Fruit fly (Drosophila melanogaster) whole organism, prepupa: ENCODE results near the gene CG3552.

Experiments used
- Blimp-1 ChIP-seq: fragments of 200-800 bp; sonication (Bioruptor generic); optimal IDR thresholded peaks from 3 replicates; lab custom pipeline; 2017; ENCODE audit warnings: missing biosample characterization, missing genetic modification characterization, mild to moderate bottlenecking, moderate library complexity, missing genetic modification reagents
- CG11294 ChIP-seq: fragments of 200-800 bp; sonication (Bioruptor generic); IDR thresholded peaks from 2 replicates; pipeline ENCODE4 v1.3.6; 2022; ENCODE audit warnings: missing biosample characterization, missing genetic modification characterization
- CG11762 ChIP-seq: fragments of 200-800 bp; sonication (Bioruptor generic); optimal IDR thresholded peaks from 3 replicates; lab custom pipeline; 2016; ENCODE audit warnings: missing biosample characterization, missing genetic modification characterization; ENCODE audit not compliant: insufficient read depth
- CG11902 ChIP-seq: fragments of 200-800 bp; sonication (Bioruptor generic); optimal IDR thresholded peaks from 3 replicates; lab custom pipeline; 2016; ENCODE audit warnings: missing biosample characterization, missing genetic modification characterization
- CG15336 ChIP-seq: fragments of 200-800 bp; sonication (Bioruptor generic); IDR thresholded peaks from 2 replicates; pipeline ENCODE4 v1.3.6; 2022; ENCODE audit warnings: missing biosample characterization, missing genetic modification characterization
- CG1621 ChIP-seq: fragments of 200-800 bp; sonication (Bioruptor generic); optimal IDR thresholded peaks from 3 replicates; lab custom pipeline; 2018; ENCODE audit warnings: missing biosample characterization, mild to moderate bottlenecking, missing genetic modification characterization
- CG3032 ChIP-seq: fragments of 200-800 bp; optimal IDR thresholded peaks from 2 replicates; lab custom pipeline; 2019; ENCODE audit warnings: missing biosample characterization, mild to moderate bottlenecking, missing genetic modification characterization, moderate library complexity
- CG31627 ChIP-seq: fragments of 200-800 bp; sonication (Bioruptor generic); optimal IDR thresholded peaks from 3 replicates; lab custom pipeline; 2016; ENCODE audit warnings: missing biosample characterization, missing genetic modification characterization
- CG32006 ChIP-seq: fragments of 200-800 bp; sonication (Bioruptor generic); optimal IDR thresholded peaks from 3 replicates; lab custom pipeline; 2017; ENCODE audit warnings: missing biosample characterization, mild to moderate bottlenecking, missing genetic modification characterization
- CG34406 ChIP-seq: fragments of 200-800 bp; sonication (Bioruptor generic); optimal IDR thresholded peaks from 3 replicates; lab custom pipeline; 2016; ENCODE audit warnings: missing biosample characterization, missing genetic modification characterization
- CG6163 ChIP-seq: fragments of 200-800 bp; sonication (Bioruptor generic); IDR thresholded peaks from 3 replicates; pipeline ENCODE4 v1.3.6; 2022; ENCODE audit warnings: missing biosample characterization, missing genetic modification characterization
- CG6276 ChIP-seq: fragments of 200-800 bp; sonication (Bioruptor generic); optimal IDR thresholded peaks from 2 replicates; lab custom pipeline; 2017; ENCODE audit warnings: missing biosample characterization, mild to moderate bottlenecking, missing genetic modification characterization
- CG6808 ChIP-seq: fragments of 200-800 bp; sonication (Bioruptor generic); optimal IDR thresholded peaks from 3 replicates; lab custom pipeline; 2017; ENCODE audit warnings: missing biosample characterization, missing genetic modification characterization, mild to moderate bottlenecking, moderate library complexity, missing genetic modification reagents
- CG7368 ChIP-seq: fragments of 200-800 bp; sonication (Bioruptor generic); optimal IDR thresholded peaks from 3 replicates; lab custom pipeline; 2016; ENCODE audit warnings: missing biosample characterization, missing genetic modification characterization
- CG8119 ChIP-seq: fragments of 200-800 bp; sonication (Bioruptor generic); IDR thresholded peaks from 3 replicates; pipeline ENCODE4 v1.3.6; 2022; ENCODE audit warnings: missing biosample characterization, missing genetic modification characterization
- CG8632 ChIP-seq: fragments of 200-800 bp; sonication (Bioruptor generic); optimal IDR thresholded peaks from 3 replicates; lab custom pipeline; 2016; ENCODE audit warnings: missing biosample characterization, missing genetic modification characterization
- Eip75B ChIP-seq: fragments of 200-800 bp; sonication (Bioruptor generic); optimal IDR thresholded peaks from 3 replicates; lab custom pipeline; 2016; ENCODE audit warnings: missing biosample characterization, missing genetic modification characterization
- Eip78C ChIP-seq: fragments of 200-800 bp; sonication (Bioruptor generic); peaks from one replicate; lab custom pipeline; 2016; ENCODE audit warnings: missing biosample characterization, missing genetic modification characterization
- Eip93F ChIP-seq: fragments of 200-800 bp; sonication (Bioruptor generic); optimal IDR thresholded peaks from 2 replicates; lab custom pipeline; 2016; ENCODE audit warnings: missing biosample characterization, mild to moderate bottlenecking, missing genetic modification characterization
- Ets96B ChIP-seq: fragments of 200-800 bp; optimal IDR thresholded peaks from 2 replicates; lab custom pipeline; 2019; ENCODE audit warnings: missing biosample characterization, mild to moderate bottlenecking, missing genetic modification characterization, moderate library complexity
- Gug ChIP-seq: fragments of 200-800 bp; sonication (Bioruptor generic); IDR thresholded peaks from 2 replicates; pipeline ENCODE4 v1.3.6; 2022; ENCODE audit warnings: missing biosample characterization, missing genetic modification characterization
- Hr38 ChIP-seq: sonication (Bioruptor generic); optimal IDR thresholded peaks from 2 replicates; lab custom pipeline; 2016; ENCODE audit warnings: missing biosample characterization, missing genetic modification characterization
- Hr4 ChIP-seq: fragments of 200-800 bp; sonication (Bioruptor generic); optimal IDR thresholded peaks from 3 replicates; lab custom pipeline; 2016; ENCODE audit warnings: missing biosample characterization, missing genetic modification characterization
- Lpt ChIP-seq: fragments of 200-800 bp; sonication (Bioruptor generic); optimal IDR thresholded peaks from 3 replicates; lab custom pipeline; 2016; ENCODE audit warnings: missing biosample characterization, missing genetic modification characterization
- OdsH ChIP-seq: fragments of 200-800 bp; sonication (Bioruptor generic); optimal IDR thresholded peaks from 3 replicates; lab custom pipeline; 2016; ENCODE audit warnings: missing biosample characterization, missing genetic modification characterization
- Smox ChIP-seq: fragments of 200-800 bp; sonication (Bioruptor generic); optimal IDR thresholded peaks from 3 replicates; lab custom pipeline; 2016; ENCODE audit warnings: missing biosample characterization, missing genetic modification characterization
- Sox102F ChIP-seq: fragments of 200-800 bp; sonication (Bioruptor generic); optimal IDR thresholded peaks from 2 replicates; lab custom pipeline; 2016; ENCODE audit warnings: missing biosample characterization, mild to moderate bottlenecking, missing genetic modification characterization
- Sox14 ChIP-seq: fragments of 200-800 bp; sonication (Bioruptor generic); optimal IDR thresholded peaks from 3 replicates; lab custom pipeline; 2016; ENCODE audit warnings: missing biosample characterization, missing genetic modification characterization
- acj6 ChIP-seq: fragments of 200-800 bp; sonication (Bioruptor generic); optimal IDR thresholded peaks from 3 replicates; lab custom pipeline; 2016; ENCODE audit warnings: missing biosample characterization, missing genetic modification characterization
- cyc ChIP-seq: fragments of 200-800 bp; sonication (Bioruptor generic); optimal IDR thresholded peaks from 3 replicates; lab custom pipeline; 2016; ENCODE audit warnings: missing biosample characterization, missing genetic modification characterization
- dac ChIP-seq: fragments of 200-800 bp; sonication (Bioruptor generic); optimal IDR thresholded peaks from 2 replicates; lab custom pipeline; 2017; ENCODE audit warnings: missing biosample characterization, mild to moderate bottlenecking, missing genetic modification characterization
- eg ChIP-seq: fragments of 200-800 bp; sonication (Bioruptor generic); IDR thresholded peaks from 3 replicates; pipeline ENCODE4 v1.3.6; 2022; ENCODE audit warnings: missing biosample characterization, missing genetic modification characterization
- esn ChIP-seq: fragments of 200-800 bp; sonication (Bioruptor generic); optimal IDR thresholded peaks from 2 replicates; lab custom pipeline; 2016; ENCODE audit warnings: missing biosample characterization, mild to moderate bottlenecking, missing genetic modification characterization, moderate library complexity
- fd59A ChIP-seq: fragments of 200-800 bp; sonication (Bioruptor generic); optimal IDR thresholded peaks from 2 replicates; lab custom pipeline; 2017; ENCODE audit warnings: missing biosample characterization, mild to moderate bottlenecking, missing genetic modification characterization, missing genetic modification reagents
- fd85E ChIP-seq: fragments of 200-800 bp; sonication (Bioruptor generic); optimal IDR thresholded peaks from 3 replicates; lab custom pipeline; 2016; ENCODE audit warnings: missing biosample characterization, missing genetic modification characterization
- fkh ChIP-seq: fragments of 200-800 bp; sonication (Bioruptor generic); optimal IDR thresholded peaks from 3 replicates; lab custom pipeline; 2017; ENCODE audit warnings: missing biosample characterization, mild to moderate bottlenecking, missing genetic modification characterization, moderate library complexity
- lz ChIP-seq: fragments of 200-800 bp; sonication (Bioruptor generic); optimal IDR thresholded peaks from 3 replicates; lab custom pipeline; 2016; ENCODE audit warnings: missing biosample characterization, missing genetic modification characterization
- net ChIP-seq: fragments of 200-800 bp; sonication (Bioruptor generic); optimal IDR thresholded peaks from 3 replicates; lab custom pipeline; 2016; ENCODE audit warnings: missing biosample characterization, missing genetic modification characterization
- pdm3 ChIP-seq: fragments of 200-800 bp; sonication (Bioruptor generic); optimal IDR thresholded peaks from 3 replicates; lab custom pipeline; 2016; ENCODE audit warnings: missing biosample characterization, missing genetic modification characterization
- spab ChIP-seq: fragments of 200-800 bp; sonication (Bioruptor generic); optimal IDR thresholded peaks from 2 replicates; lab custom pipeline; 2017; ENCODE audit warnings: missing biosample characterization, mild to moderate bottlenecking, missing genetic modification characterization, missing genetic modification reagents
- ss ChIP-seq, 2 experiments: fragments of 200-800 bp; sonication (Bioruptor generic); optimal IDR thresholded peaks; 2 replicates in 1 of 2; 3 replicates in 1 of 2; lab custom pipeline; 2017 to 2018; ENCODE audit warnings: mild to moderate bottlenecking in 2 of 2, missing biosample characterization in 2 of 2, missing genetic modification characterization in 2 of 2, moderate library complexity in 1 of 2
- svp ChIP-seq: fragments of 200-800 bp; sonication (Bioruptor generic); peaks from one replicate; lab custom pipeline; 2016; ENCODE audit warnings: missing biosample characterization, missing genetic modification characterization
- topi ChIP-seq: fragments of 200-800 bp; sonication (Bioruptor generic); optimal IDR thresholded peaks from 3 replicates; lab custom pipeline; 2016; ENCODE audit warnings: missing biosample characterization, missing genetic modification characterization
- vri ChIP-seq: fragments of 200-800 bp; sonication (Bioruptor generic); optimal IDR thresholded peaks from 3 replicates; lab custom pipeline; 2016; ENCODE audit warnings: missing biosample characterization, mild to moderate bottlenecking, missing genetic modification characterization

The CG3552 gene

dm6 chr3L:9446731-9447238 is 9.3 kb upstream of the CG3552 start, which contains the start of gene CG3529 (continued):
- TF ChIP-seq CG11902 (GFP tag; lab: Kevin White, UChicago): no peak
- peak; percentile 72 for TF ChIP-seq Eip78C (GFP tag; lab: Kevin White, UChicago)
- no peak for TF ChIP-seq CG15336 (GFP tag; lab: Robert Waterston, UW)
- peak; percentile 7 for TF ChIP-seq CG3032 (tag; lab: Kevin White, UChicago)
- TF ChIP-seq Eip75B (GFP tag; lab: Kevin White, UChicago): peak; percentile 33
- peak; percentile 13 for TF ChIP-seq Hr4
- no peak for TF ChIP-seq CG11762 (GFP tag; lab: Kevin White, UChicago)
- TF ChIP-seq, all 60 proteins: peak for 24

dm6 chr3L:9447239-9447777 is 8.8 kb upstream of the CG3552 start:
- TF ChIP-seq OdsH (GFP tag; lab: Kevin White, UChicago): no peak
- peak; percentile 90 for TF ChIP-seq vri (GFP tag; lab: Kevin White, UChicago)
- TF ChIP-seq lz (GFP tag; lab: Kevin White, UChicago): no peak
- no peak for TF ChIP-seq Eip75B (GFP tag; lab: Kevin White, UChicago)
- TF ChIP-seq Lpt (GFP tag; lab: Kevin White, UChicago): peak; percentile 6
- peak; percentile 31 for TF ChIP-seq CG32006 (GFP tag; lab: Kevin White, UChicago)
- TF ChIP-seq fd59A (GFP tag; lab: Kevin White, UChicago): no peak
- TF ChIP-seq CG31627 (GFP tag; lab: Kevin White, UChicago): no peak
- no peak for TF ChIP-seq Smox (GFP tag; lab: Kevin White, UChicago)
- no peak for TF ChIP-seq fkh (GFP tag; lab: Kevin White, UChicago)
- TF ChIP-seq Sox14: no peak
- no peak for TF ChIP-seq CG6276 (GFP tag; lab: Kevin White, UChicago)
- TF ChIP-seq fd85E (GFP tag; lab: Kevin White, UChicago): no peak
- no peak for TF ChIP-seq dac (GFP tag; lab: Kevin White, UChicago)
- TF ChIP-seq Eip78C (GFP tag; lab: Kevin White, UChicago): peak; percentile 51
- TF ChIP-seq Blimp-1 (GFP tag; lab: Kevin White, UChicago): no peak
- TF ChIP-seq svp (GFP tag; lab: Kevin White, UChicago): peak; percentile 67
- TF ChIP-seq cyc (GFP tag; lab: Kevin White, UChicago): no peak
- TF ChIP-seq CG8119 (GFP tag; lab: Robert Waterston, UW): no peak; the same call in 2 of the 3 replicates
- TF ChIP-seq CG11294: 0 out of 2 replicates have a peak, but pooled peaks have one; percentile 9
- no peak for TF ChIP-seq CG3032 (tag; lab: Kevin White, UChicago)
- no peak for TF ChIP-seq CG34406
- peak; percentile 39 for TF ChIP-seq CG15336 (GFP tag; lab: Robert Waterston, UW)
- peak; percentile 19 for TF ChIP-seq net (GFP tag; lab: Kevin White, UChicago)
- peak; percentile 46 for TF ChIP-seq Gug (GFP tag; lab: Robert Waterston, UW)
- no peak for TF ChIP-seq CG8632

dm6 chr3L:9451522-9452118 is 4.5 kb upstream of the CG3552 start, which contains the start of the genes CG3448 and ghi:
Gene CG3448, minus strand, starts transcription at chr3L:9451572.
Gene ghi, plus strand, starts transcription at chr3L:9451876.
- no peak for TF ChIP-seq spab
- TF ChIP-seq CG6276 (GFP tag; lab: Kevin White, UChicago): no peak
- peak; percentile 52 for TF ChIP-seq CG6808 (GFP tag; lab: Kevin White, UChicago)
- TF ChIP-seq CG8632: peak; percentile 9
- TF ChIP-seq CG7368 (GFP tag; lab: Kevin White, UChicago): peak; percentile 54
- peak; percentile 67 for TF ChIP-seq cyc (GFP tag; lab: Kevin White, UChicago)
- TF ChIP-seq pdm3 (GFP tag; lab: Kevin White, UChicago): no peak
- peak; percentile 55 for TF ChIP-seq topi
- TF ChIP-seq acj6 (GFP tag; lab: Kevin White, UChicago): peak; percentile 58
- TF ChIP-seq CG1621 (tag; lab: Kevin White, UChicago): peak; percentile 11
- no peak for TF ChIP-seq CG11902 (GFP tag; lab: Kevin White, UChicago)
- TF ChIP-seq CG6163: no peak
- peak; percentile 61 for TF ChIP-seq lz (GFP tag; lab: Kevin White, UChicago)
- peak in 1 of 2 experiments; percentile 66 for TF ChIP-seq ss (GFP tag; optimal IDR thresholded peaks at IDR 0.05; lab: Kevin White, UChicago)
- TF ChIP-seq Eip78C (GFP tag; lab: Kevin White, UChicago): peak; percentile 89
- TF ChIP-seq Smox (GFP tag; lab: Kevin White, UChicago): no peak
- no peak for TF ChIP-seq dac (GFP tag; lab: Kevin White, UChicago)
- TF ChIP-seq Eip93F: peak; percentile 64
- TF ChIP-seq eg (GFP tag; lab: Robert Waterston, UW): peak; percentile 55; the same call in 2 of the 3 replicates
- no peak for TF ChIP-seq Sox102F
- peak; percentile 47 for TF ChIP-seq net (GFP tag; lab: Kevin White, UChicago)
- peak; percentile 30 for TF ChIP-seq Sox14
- peak; percentile 75 for TF ChIP-seq esn (GFP tag; lab: Kevin White, UChicago)
- peak; percentile 56 for TF ChIP-seq Ets96B (tag; lab: Kevin White, UChicago)
- no peak for TF ChIP-seq Hr38 (GFP tag; lab: Kevin White, UChicago)
- peak; percentile 49; the same call in 1 of the 2 replicates for TF ChIP-seq Gug (GFP tag; lab: Robert Waterston, UW)
- no peak for TF ChIP-seq OdsH (GFP tag; lab: Kevin White, UChicago)
- TF ChIP-seq CG11762 (GFP tag; lab: Kevin White, UChicago): peak; percentile 49
